Fruit fly (Drosophila melanogaster) whole organism, embryonic: Measurements from ENCODE around the gene Trf4-2.

Source experiments
- Awh ChIP-seq: fragments of 200-800 bp; sonication (Bioruptor generic); IDR thresholded peaks from 2 replicates; pipeline ENCODE4, ENCODE4 v1.3.6; 2022; ENCODE audit warnings: missing biosample characterization, missing genetic modification characterization
- B-H2 ChIP-seq: fragments of 200-800 bp; sonication (Bioruptor generic); optimal IDR thresholded peaks from 2 replicates; lab custom pipeline; 2018; ENCODE audit warnings: missing biosample characterization, mild to moderate bottlenecking, missing genetic modification characterization
- CG10959 ChIP-seq: fragments of 200-800 bp; sonication (Bioruptor generic); IDR thresholded peaks from 2 replicates; pipeline ENCODE4 v1.3.6; 2022; ENCODE audit warnings: missing biosample characterization, missing genetic modification characterization
- CG11560 ChIP-seq: fragments of 200-800 bp; sonication (Bioruptor generic); IDR thresholded peaks from 3 replicates; pipeline ENCODE4 v1.3.6; 2022; ENCODE audit warnings: missing biosample characterization, missing genetic modification characterization
- CG12744 ChIP-seq: fragments of 200-800 bp; sonication (Bioruptor generic); optimal IDR thresholded peaks from 2 replicates; lab custom pipeline; 2016; ENCODE audit warnings: missing biosample characterization, missing genetic modification characterization
- CG14860 ChIP-seq: fragments of 200-800 bp; sonication (Bioruptor generic); IDR thresholded peaks from 3 replicates; pipeline ENCODE4 v1.3.6; 2022; ENCODE audit warnings: missing biosample characterization, missing genetic modification characterization; ENCODE audit not compliant: partially characterized antibody
- CG16813 ChIP-seq: fragments of 200-800 bp; sonication (Bioruptor generic); IDR thresholded peaks from 3 replicates; pipeline ENCODE4 v1.3.6; 2022; ENCODE audit warnings: missing biosample characterization, missing genetic modification characterization; ENCODE audit not compliant: partially characterized antibody
- CG16815 ChIP-seq: fragments of 200-800 bp; sonication (Bioruptor generic); optimal IDR thresholded peaks from 3 replicates; lab custom pipeline; 2017; ENCODE audit warnings: missing biosample characterization, mild to moderate bottlenecking, missing genetic modification characterization
- CG18619 ChIP-seq: fragments of 200-800 bp; sonication (Bioruptor generic); optimal IDR thresholded peaks from 3 replicates; lab custom pipeline; 2017; ENCODE audit warnings: missing biosample characterization, mild to moderate bottlenecking, missing genetic modification characterization
- CG2875 ChIP-seq: fragments of 200-800 bp; sonication (Bioruptor generic); optimal IDR thresholded peaks from 2 replicates; lab custom pipeline; 2017; ENCODE audit warnings: missing biosample characterization, mild to moderate bottlenecking, missing genetic modification characterization, missing genetic modification reagents
- CG32767 ChIP-seq: fragments of 200-800 bp; sonication (Bioruptor generic); IDR thresholded peaks from 2 replicates; pipeline ENCODE4 v1.3.6; 2022; ENCODE audit warnings: missing biosample characterization, missing genetic modification characterization
- CG33213 ChIP-seq: fragments of 200-800 bp; sonication (Bioruptor generic); optimal IDR thresholded peaks from 3 replicates; lab custom pipeline; 2016; ENCODE audit warnings: missing biosample characterization, missing genetic modification characterization
- CG3838 ChIP-seq: fragments of 200-800 bp; sonication (Bioruptor generic); optimal IDR thresholded peaks from 3 replicates; lab custom pipeline; 2016; ENCODE audit warnings: missing biosample characterization, missing genetic modification characterization
- CG4730 ChIP-seq: fragments of 200-800 bp; sonication (Bioruptor generic); IDR thresholded peaks from 2 replicates; pipeline ENCODE4 v1.3.6; 2022; ENCODE audit warnings: missing biosample characterization, missing genetic modification characterization
- CG4820 ChIP-seq: fragments of 200-800 bp; sonication (Bioruptor generic); optimal IDR thresholded peaks from 3 replicates; lab custom pipeline; 2016; ENCODE audit warnings: missing biosample characterization, missing genetic modification characterization
- CG7839 ChIP-seq: fragments of 200-800 bp; sonication (Bioruptor generic); optimal IDR thresholded peaks from 3 replicates; lab custom pipeline; 2018; ENCODE audit warnings: missing biosample characterization, mild to moderate bottlenecking, missing genetic modification characterization, moderate library complexity
- CG8281 ChIP-seq: fragments of 200-800 bp; sonication (Bioruptor generic); optimal IDR thresholded peaks from 2 replicates; lab custom pipeline; 2018; ENCODE audit warnings: missing biosample characterization, mild to moderate bottlenecking, missing genetic modification characterization, moderate library complexity
- Dbx ChIP-seq: fragments of 200-800 bp; sonication (Bioruptor generic); IDR thresholded peaks from 3 replicates; pipeline ENCODE4 v1.3.6; 2022; ENCODE audit warnings: missing biosample characterization, missing genetic modification characterization
- GATAe ChIP-seq: fragments of 200-800 bp; sonication (Bioruptor generic); conservative IDR thresholded peaks from 2 replicates; pipeline ENCODE4 v1.3.6; 2022; ENCODE audit warnings: missing biosample characterization, missing genetic modification characterization
- H2.0 ChIP-seq: fragments of 200-800 bp; sonication (Bioruptor generic); IDR thresholded peaks from 2 replicates; pipeline ENCODE4 v1.3.6; 2022; ENCODE audit warnings: missing biosample characterization, missing genetic modification characterization
- HLH3B ChIP-seq: fragments of 200-800 bp; sonication (Bioruptor generic); IDR thresholded peaks from 2 replicates; pipeline ENCODE4 v1.3.6; 2022; ENCODE audit warnings: missing biosample characterization, missing genetic modification characterization
- HLH4C ChIP-seq: fragments of 200-800 bp; sonication (Bioruptor generic); IDR thresholded peaks from 3 replicates; pipeline ENCODE4 v1.3.6; 2022; ENCODE audit warnings: missing biosample characterization, missing genetic modification characterization; ENCODE audit not compliant: partially characterized antibody
- Hmx ChIP-seq: fragments of 200-800 bp; sonication (Bioruptor generic); optimal IDR thresholded peaks from 2 replicates; lab custom pipeline; 2016; ENCODE audit warnings: missing biosample characterization, missing genetic modification characterization
- Hr3 ChIP-seq: fragments of 200-800 bp; sonication (Bioruptor generic); optimal IDR thresholded peaks from 3 replicates; lab custom pipeline; 2016; ENCODE audit warnings: missing biosample characterization, missing genetic modification characterization
- Lhr ChIP-seq: fragments of 200-800 bp; sonication (Bioruptor generic); optimal IDR thresholded peaks from 3 replicates; lab custom pipeline; 2017; ENCODE audit warnings: mild to moderate bottlenecking, missing biosample characterization, missing genetic modification reagents, missing genetic modification characterization
- Myb ChIP-seq: fragments of 200-800 bp; sonication (Bioruptor generic); optimal IDR thresholded peaks from 2 replicates; lab custom pipeline; 2016; ENCODE audit warnings: missing biosample characterization, missing genetic modification characterization
- Neu2 ChIP-seq: fragments of 200-800 bp; sonication (Bioruptor generic); optimal IDR thresholded peaks from 3 replicates; lab custom pipeline; 2016; ENCODE audit warnings: missing biosample characterization, missing genetic modification characterization, borderline replicate concordance
- Opbp ChIP-seq: fragments of 200-800 bp; sonication (Bioruptor generic); IDR thresholded peaks from 3 replicates; pipeline ENCODE4 v1.3.6; 2022; ENCODE audit warnings: missing biosample characterization, missing genetic modification characterization; ENCODE audit not compliant: partially characterized antibody
- Six4 ChIP-seq: fragments of 200-800 bp; sonication (Bioruptor generic); optimal IDR thresholded peaks from 2 replicates; lab custom pipeline; 2016; ENCODE audit warnings: missing biosample characterization, missing genetic modification characterization
- Ssrp ChIP-seq: fragments of 200-800 bp; sonication (Bioruptor generic); optimal IDR thresholded peaks from 2 replicates; lab custom pipeline; 2018; ENCODE audit warnings: missing biosample characterization, mild to moderate bottlenecking, missing genetic modification characterization, moderate library complexity
- aop ChIP-seq: fragments of 200-800 bp; sonication (Bioruptor generic); IDR thresholded peaks from 2 replicates; pipeline ENCODE4 v1.3.6; 2022; ENCODE audit warnings: missing biosample characterization, missing genetic modification characterization
- bab2 ChIP-seq: fragments of 200-800 bp; sonication (Bioruptor generic); optimal IDR thresholded peaks from 2 replicates; lab custom pipeline; 2016; ENCODE audit warnings: missing biosample characterization, missing genetic modification characterization
- bbx ChIP-seq: fragments of 200-800 bp; sonication (Bioruptor generic); IDR thresholded peaks from 2 replicates; pipeline ENCODE4 v1.3.6; 2022; ENCODE audit warnings: missing biosample characterization, missing genetic modification characterization; ENCODE audit not compliant: partially characterized antibody
- bowl ChIP-seq: fragments of 200-800 bp; sonication (Bioruptor generic); IDR thresholded peaks from 2 replicates; pipeline ENCODE4 v1.3.6; 2022; ENCODE audit warnings: missing biosample characterization, missing genetic modification characterization
- btn ChIP-seq: fragments of 200-800 bp; sonication (Bioruptor generic); optimal IDR thresholded peaks from 2 replicates; lab custom pipeline; 2016; ENCODE audit warnings: missing biosample characterization, missing genetic modification characterization
- emc ChIP-seq: fragments of 200-800 bp; sonication (Bioruptor generic); optimal IDR thresholded peaks from 2 replicates; lab custom pipeline; 2016; ENCODE audit warnings: missing biosample characterization, missing genetic modification characterization
- her ChIP-seq: fragments of 200-800 bp; sonication (Bioruptor generic); optimal IDR thresholded peaks from 2 replicates; lab custom pipeline; 2016; ENCODE audit warnings: missing biosample characterization, missing genetic modification characterization
- klu ChIP-seq: fragments of 200-800 bp; sonication (Bioruptor generic); IDR thresholded peaks from 2 replicates; pipeline ENCODE4 v1.3.6; 2022; ENCODE audit warnings: missing biosample characterization, missing genetic modification characterization
- lov ChIP-seq, 2 experiments: fragments of 200-800 bp in 1 of 2; fragments of >200 bp in 1 of 2; sonication (Bioruptor generic) in 1 of 2; IDR thresholded peaks in 1 of 2; optimal IDR thresholded peaks in 1 of 2; 2 replicates in 1 of 2; 3 replicates in 1 of 2; pipeline versions ENCODE4 v1.3.6 to Lab custom; 2017 to 2022; ENCODE audit warnings: missing biosample characterization in 1 of 2, missing genetic modification characterization in 1 of 2
- mld ChIP-seq: fragments of 200-800 bp; sonication (Bioruptor generic); IDR thresholded peaks from 3 replicates; pipeline ENCODE4 v1.3.6; 2022; ENCODE audit warnings: missing biosample characterization, missing genetic modification characterization; ENCODE audit not compliant: partially characterized antibody
- nerfin-2 ChIP-seq: fragments of 200-800 bp; sonication (Bioruptor generic); IDR thresholded peaks from 2 replicates; pipeline ENCODE4 v1.3.6; 2022; ENCODE audit warnings: missing biosample characterization, missing genetic modification characterization; ENCODE audit not compliant: partially characterized antibody
- nom ChIP-seq: fragments of 200-800 bp; sonication (Bioruptor generic); optimal IDR thresholded peaks from 2 replicates; lab custom pipeline; 2017; ENCODE audit warnings: missing biosample characterization, missing genetic modification characterization, mild to moderate bottlenecking, moderate library complexity, missing genetic modification reagents
- slbo ChIP-seq: fragments of 200-800 bp; sonication (Bioruptor generic); IDR thresholded peaks from 2 replicates; pipeline ENCODE4 v1.3.6; 2022; ENCODE audit warnings: missing biosample characterization, missing genetic modification characterization
- ssp ChIP-seq: fragments of 200-800 bp; sonication (Bioruptor generic); IDR thresholded peaks from 2 replicates; pipeline ENCODE4 v1.3.6; 2022; ENCODE audit warnings: missing biosample characterization, missing genetic modification characterization
- stc ChIP-seq: fragments of 200-800 bp; sonication (Bioruptor generic); IDR thresholded peaks from 2 replicates; pipeline ENCODE4 v1.3.6; 2022; ENCODE audit warnings: missing biosample characterization, missing genetic modification characterization
- tll ChIP-seq, 2 experiments: fragments of 200-800 bp in 1 of 2; fragments of >200 bp in 1 of 2; sonication (Bioruptor generic) in 1 of 2; optimal IDR thresholded peaks; 2 replicates each; lab custom pipeline; 2017 to 2019; ENCODE audit warnings: missing biosample characterization in 2 of 2, missing genetic modification characterization in 2 of 2, mild to moderate bottlenecking in 1 of 2, moderate library complexity in 1 of 2
- wdn ChIP-seq: fragments of 200-800 bp; sonication (Bioruptor generic); IDR thresholded peaks from 2 replicates; pipeline ENCODE4 v1.3.6; 2022; ENCODE audit warnings: missing biosample characterization, missing genetic modification characterization

Trf4-2 gene

dm6 chr3R:24875939-24876842 is 48.8 kb upstream of the Trf4-2 start, which contains the start of gene CG3744 (continued):
- peak; percentile 84 for TF ChIP-seq mld (GFP tag; lab: Robert Waterston, UW)
- peak; percentile 86 for TF ChIP-seq Six4
- TF ChIP-seq Awh: peak; percentile 84
- TF ChIP-seq CG33213: peak; percentile 81
- TF ChIP-seq tll (GFP tag; optimal IDR thresholded peaks at IDR 0.05; lab: Kevin White, UChicago): no peak
- peak; percentile 86 for TF ChIP-seq ssp (GFP tag; lab: Robert Waterston, UW)
- peak; percentile 98 for TF ChIP-seq Dbx (GFP tag; lab: Robert Waterston, UW)
- TF ChIP-seq CG10959: peak; percentile 88
- peak; percentile 67 for TF ChIP-seq CG8281 (tag; lab: Kevin White, UChicago)
- TF ChIP-seq Hmx (GFP tag; lab: Kevin White, UChicago): no peak
- peak; percentile 96 for TF ChIP-seq CG16813 (GFP tag; lab: Robert Waterston, UW)
- peak; percentile 89 for TF ChIP-seq CG14860 (GFP tag; lab: Robert Waterston, UW)
- no peak for TF ChIP-seq Neu2
- no peak for TF ChIP-seq btn (GFP tag; lab: Kevin White, UChicago)
- peak; percentile 94 for TF ChIP-seq Opbp (GFP tag; lab: Robert Waterston, UW)
- peak; percentile 92 for TF ChIP-seq Hr3 (GFP tag; lab: Kevin White, UChicago)
- TF ChIP-seq CG4730 (GFP tag; lab: Robert Waterston, UW): peak; percentile 84
- peak; percentile 85 for TF ChIP-seq CG32767 (GFP tag; lab: Robert Waterston, UW)
- TF ChIP-seq Myb (GFP tag; lab: Kevin White, UChicago): peak; percentile 47
- no peak for TF ChIP-seq nom (GFP tag; lab: Kevin White, UChicago)
- peak; percentile 99 for TF ChIP-seq slbo
- TF ChIP-seq bbx (GFP tag; lab: Robert Waterston, UW): peak; percentile 95
- TF ChIP-seq CG2875: peak; percentile 74
- no peak for TF ChIP-seq lov (optimal IDR thresholded peaks at IDR 0.05; lab: Kevin White, UChicago)
- peak; percentile 93 for TF ChIP-seq lov (GFP tag; IDR thresholded peaks at IDR 0.05; lab: Robert Waterston, UW)
- TF ChIP-seq HLH3B (GFP tag; lab: Robert Waterston, UW): peak; percentile 92
- peak; percentile 94 for TF ChIP-seq wdn (GFP tag; lab: Robert Waterston, UW)
- peak; percentile 6 for TF ChIP-seq emc (GFP tag; lab: Kevin White, UChicago)
- peak; percentile 92 for TF ChIP-seq Lhr (GFP tag; lab: Kevin White, UChicago)
- TF ChIP-seq CG16815 (GFP tag; lab: Kevin White, UChicago): peak; percentile 86
- peak; percentile 90; the same call in 1 of the 2 replicates for TF ChIP-seq aop (GFP tag; lab: Robert Waterston, UW)
- peak; percentile 95 for TF ChIP-seq B-H2 (GFP tag; lab: Kevin White, UChicago)
- peak; percentile 86 for TF ChIP-seq bowl (GFP tag; lab: Robert Waterston, UW)
- peak; percentile 92 for TF ChIP-seq CG7839 (tag; lab: Kevin White, UChicago)
- peak; percentile 60 for TF ChIP-seq CG12744 (GFP tag; lab: Kevin White, UChicago)
- TF ChIP-seq CG3838 (GFP tag; lab: Kevin White, UChicago): peak; percentile 68
- peak; percentile 75 for TF ChIP-seq bab2 (GFP tag; lab: Kevin White, UChicago)
- peak; percentile 39 for TF ChIP-seq her (GFP tag; lab: Kevin White, UChicago)
- peak; percentile 65 for TF ChIP-seq nerfin-2 (GFP tag; lab: Robert Waterston, UW)
- TF ChIP-seq H2.0 (GFP tag; lab: Robert Waterston, UW): peak; percentile 94
- TF ChIP-seq klu (GFP tag; lab: Robert Waterston, UW): peak; percentile 84
- TF ChIP-seq CG4820: peak; percentile 81
- TF ChIP-seq CG18619 (GFP tag; lab: Kevin White, UChicago): peak; percentile 90
- peak; percentile 77 for TF ChIP-seq GATAe
- peak; percentile 85 for TF ChIP-seq stc (GFP tag; lab: Robert Waterston, UW)
- TF ChIP-seq HLH4C (GFP tag; lab: Robert Waterston, UW): peak; percentile 87
- peak; percentile 88 for TF ChIP-seq Ssrp (tag; lab: Kevin White, UChicago)
- TF ChIP-seq CG11560 (tag; lab: Robert Waterston, UW): peak; percentile 72
